Fruit fly (Drosophila melanogaster) whole organism, pupa: ENCODE measurements around the gene Rab3GAP1.

Source experiments
- CG10348 ChIP-seq: fragments of 200-800 bp; sonication (Bioruptor generic); IDR thresholded peaks from 2 replicates; pipeline ENCODE4 v1.3.6; 2022; ENCODE audit warnings: missing biosample characterization, missing genetic modification characterization
- CG12605 ChIP-seq: fragments of 200-800 bp; sonication (Bioruptor generic); IDR thresholded peaks from 2 replicates; pipeline ENCODE4 v1.3.6; 2022; ENCODE audit warnings: missing biosample characterization, missing genetic modification characterization
- CG13204 ChIP-seq: fragments of 200-800 bp; sonication (Bioruptor generic); optimal IDR thresholded peaks from 2 replicates; lab custom pipeline; 2018; ENCODE audit warnings: missing biosample characterization, mild to moderate bottlenecking, missing genetic modification characterization, moderate library complexity
- CG15710 ChIP-seq: fragments of 200-800 bp; sonication (Bioruptor generic); optimal IDR thresholded peaks from 2 replicates; lab custom pipeline; 2018; ENCODE audit warnings: missing biosample characterization, mild to moderate bottlenecking, missing genetic modification characterization, moderate library complexity
- CG17806 ChIP-seq: fragments of 200-800 bp; sonication (Bioruptor generic); optimal IDR thresholded peaks from 2 replicates; lab custom pipeline; 2018; ENCODE audit warnings: missing biosample characterization, mild to moderate bottlenecking, missing genetic modification characterization, moderate library complexity
- CG32121 ChIP-seq: fragments of 200-800 bp; sonication (Bioruptor generic); IDR thresholded peaks from 2 replicates; pipeline ENCODE4 v1.3.6; 2022; ENCODE audit warnings: missing biosample characterization, missing genetic modification characterization
- CG34367 ChIP-seq: fragments of 200-800 bp; sonication (Bioruptor generic); optimal IDR thresholded peaks from 2 replicates; lab custom pipeline; 2018; ENCODE audit warnings: missing biosample characterization, mild to moderate bottlenecking, missing genetic modification characterization
- CG4496 ChIP-seq: fragments of 200-800 bp; sonication (Bioruptor generic); IDR thresholded peaks from 3 replicates; pipeline ENCODE4 v1.3.6; 2022; ENCODE audit warnings: missing biosample characterization, missing genetic modification characterization
- CG8159 ChIP-seq: fragments of 200-800 bp; sonication (Bioruptor generic); optimal IDR thresholded peaks from 3 replicates; lab custom pipeline; 2018; ENCODE audit warnings: missing biosample characterization, mild to moderate bottlenecking, missing genetic modification characterization, moderate library complexity
- CG8301 ChIP-seq: fragments of 200-800 bp; sonication (Bioruptor generic); optimal IDR thresholded peaks from 2 replicates; lab custom pipeline; 2018; ENCODE audit warnings: missing biosample characterization, mild to moderate bottlenecking, missing genetic modification characterization
- CG9948 ChIP-seq: fragments of 200-800 bp; sonication (Bioruptor generic); optimal IDR thresholded peaks from 2 replicates; lab custom pipeline; 2018; ENCODE audit warnings: missing biosample characterization, mild to moderate bottlenecking, missing genetic modification characterization, moderate library complexity
- D1 ChIP-seq: fragments of 200-800 bp; sonication (Bioruptor generic); optimal IDR thresholded peaks from 2 replicates; lab custom pipeline; 2018; ENCODE audit warnings: missing biosample characterization, mild to moderate bottlenecking, missing genetic modification characterization, moderate library complexity
- Ets98B ChIP-seq: fragments of 200-800 bp; sonication (Bioruptor generic); IDR thresholded peaks from 2 replicates; pipeline ENCODE4 v1.3.6; 2022; ENCODE audit warnings: missing biosample characterization, missing genetic modification characterization
- Pif1B ChIP-seq: fragments of 200-800 bp; sonication (Bioruptor generic); optimal IDR thresholded peaks from 3 replicates; lab custom pipeline; 2016; ENCODE audit warnings: missing biosample characterization, missing genetic modification characterization
- Snoo ChIP-seq: fragments of 200-800 bp; sonication (Bioruptor generic); optimal IDR thresholded peaks from 3 replicates; lab custom pipeline; 2017; ENCODE audit warnings: missing biosample characterization, mild to moderate bottlenecking, missing genetic modification characterization, inconsistent platforms
- fd96Ca ChIP-seq: fragments of 200-800 bp; sonication (Bioruptor generic); IDR thresholded peaks from 3 replicates; pipeline ENCODE4 v1.3.6; 2022; ENCODE audit warnings: missing biosample characterization, missing genetic modification characterization
- gl ChIP-seq: fragments of 200-800 bp; sonication (Bioruptor generic); optimal IDR thresholded peaks from 2 replicates; lab custom pipeline; 2018; ENCODE audit warnings: missing biosample characterization, mild to moderate bottlenecking, missing genetic modification characterization
- rn ChIP-seq: fragments of 200-800 bp; sonication (Bioruptor generic); IDR thresholded peaks from 2 replicates; pipeline ENCODE4 v1.3.6; 2022; ENCODE audit warnings: missing biosample characterization, missing genetic modification characterization

Gene Rab3GAP1

dm6 chr2L:1547860-1548259 is 63.1 kb downstream of the Rab3GAP1 start:
- TF ChIP-seq CG34367 (tag; lab: Kevin White, UChicago) (no peak), D1 (tag; lab: Kevin White, UChicago) (no peak), Ets98B (GFP tag; lab: Robert Waterston, UW) (no peak), fd96Ca (no peak), CG15710 (tag; lab: Kevin White, UChicago) (no peak), CG12605 (GFP tag; lab: Robert Waterston, UW) (no peak), CG13204 (GFP tag; lab: Kevin White, UChicago) (no peak), CG4496 (GFP tag; lab: Robert Waterston, UW) (no peak), CG8301 (tag; lab: Kevin White, UChicago) (no peak), CG17806 (tag; lab: Kevin White, UChicago) (no peak), rn (GFP tag; lab: Robert Waterston, UW) (no peak), gl (tag; lab: Kevin White, UChicago) (no peak), CG9948 (no peak), CG8159 (no peak), Snoo (tag; lab: Kevin White, UChicago) (no peak), Pif1B (GFP tag; lab: Kevin White, UChicago) (no peak), CG10348 (no peak), CG32121 (GFP tag; lab: Robert Waterston, UW) (no peak)
